Worm (Caenorhabditis elegans): Measurements from ENCODE around the gene srd-63.

The srd-63 gene

ce11 chrV:16424428-16424827 is 30.8 kb upstream of the srd-63 start, which contains the start of gene srw-29:
srw-29 (minus strand) TSS chrV:16424528.
- no peak for TF ChIP-seq sptf-1 (tag; optimal IDR thresholded peaks at IDR 0.05)
- TF ChIP-seq lsy-2 (tag; optimal IDR thresholded peaks at IDR 0.05), result no peak
- TF ChIP-seq zip-8 (tag; optimal IDR thresholded peaks at IDR 0.05), result no peak
- TF ChIP-seq nhr-28 (tag; optimal IDR thresholded peaks at IDR 0.05), result no peak
- TF ChIP-seq hlh-1 (tag; optimal IDR thresholded peaks at IDR 0.05), result no peak
- TF ChIP-seq sem-2 (GFP tag; optimal IDR thresholded peaks at IDR 0.05), result no peak
- no peak for TF ChIP-seq mep-1 (tag; optimal IDR thresholded peaks at IDR 0.05)
- TF ChIP-seq snpc-4 (tag; optimal IDR thresholded peaks at IDR 0.05), result no peak
- TF ChIP-seq unc-39 (tag; optimal IDR thresholded peaks at IDR 0.05), result no peak
- no peak for TF ChIP-seq mab-5 (tag; optimal IDR thresholded peaks at IDR 0.05)
- no peak for TF ChIP-seq blmp-1 (tag; optimal IDR thresholded peaks at IDR 0.05)
- TF ChIP-seq bed-3 (GFP tag; optimal IDR thresholded peaks at IDR 0.05), result no peak
- no peak for TF ChIP-seq elt-3 (tag; optimal IDR thresholded peaks at IDR 0.05)
- TF ChIP-seq nhr-12 (tag; optimal IDR thresholded peaks at IDR 0.05), result no peak
- no peak for TF ChIP-seq mls-2 (tag; optimal IDR thresholded peaks at IDR 0.05)
- no peak for TF ChIP-seq flh-1 (GFP tag; optimal IDR thresholded peaks at IDR 0.05)
- TF ChIP-seq unc-120 (tag; optimal IDR thresholded peaks at IDR 0.05; ENCODE audit: poor library complexity, severe bottlenecking), result no peak

- TF ChIP-seq mls-2 (tag; optimal IDR thresholded peaks at IDR 0.05) (no peak), ceh-83 (GFP tag; optimal IDR thresholded peaks at IDR 0.05) (no peak), tbx-8 (GFP tag; optimal IDR thresholded peaks at IDR 0.05) (no peak), ham-2 (GFP tag; optimal IDR thresholded peaks at IDR 0.05) (no peak), unc-39 (tag; optimal IDR thresholded peaks at IDR 0.05) (no peak), flh-1 (GFP tag; optimal IDR thresholded peaks at IDR 0.05) (no peak), nhr-76 (tag; optimal IDR thresholded peaks at IDR 0.05) (no peak), ceh-39 (tag; optimal IDR thresholded peaks at IDR 0.05) (no peak), ceh-43 (GFP tag; optimal IDR thresholded peaks at IDR 0.05) (no peak), nhr-28 (tag; optimal IDR thresholded peaks at IDR 0.05) (no peak), mep-1 (tag; optimal IDR thresholded peaks at IDR 0.05) (no peak), pha-4 (tag; optimal IDR thresholded peaks at IDR 0.05) (no peak), nhr-237 (tag; optimal IDR thresholded peaks at IDR 0.05) (no peak), sptf-1 (tag; optimal IDR thresholded peaks at IDR 0.05) (no peak), bed-3 (GFP tag; optimal IDR thresholded peaks at IDR 0.05) (no peak), ztf-11 (tag; optimal IDR thresholded peaks at IDR 0.05) (no peak), unc-62 (GFP tag; optimal IDR thresholded peaks at IDR 0.05) (no peak)
Measured at ce11 chrV:16420696-16421095, 27.1 kb upstream of the srd-63 start, which contains the start of gene srw-48. srw-48 (plus strand) TSS chrV:16420996.

- TF ChIP-seq ces-1 (GFP tag; optimal IDR thresholded peaks at IDR 0.05) (no peak), sem-2 (GFP tag; optimal IDR thresholded peaks at IDR 0.05) (no peak), snpc-4 (tag; optimal IDR thresholded peaks at IDR 0.05) (no peak), ceh-43 (GFP tag; optimal IDR thresholded peaks at IDR 0.05) (no peak), hlh-1 (tag; optimal IDR thresholded peaks at IDR 0.05) (no peak), cnd-1 (tag; optimal IDR thresholded peaks at IDR 0.05) (no peak), nhr-76 (tag; optimal IDR thresholded peaks at IDR 0.05) (no peak), flh-1 (GFP tag; optimal IDR thresholded peaks at IDR 0.05) (no peak), sptf-1 (tag; optimal IDR thresholded peaks at IDR 0.05) (no peak), nhr-2 (tag; optimal IDR thresholded peaks at IDR 0.05) (no peak), lin-13 (tag; optimal IDR thresholded peaks at IDR 0.05) (no peak)
Measured at ce11 chrV:16419769-16420168, 26.1 kb upstream of the srd-63 start, which contains the start of gene F26D2.16. F26D2.16 (minus strand) TSS chrV:16419869.

DNA sequence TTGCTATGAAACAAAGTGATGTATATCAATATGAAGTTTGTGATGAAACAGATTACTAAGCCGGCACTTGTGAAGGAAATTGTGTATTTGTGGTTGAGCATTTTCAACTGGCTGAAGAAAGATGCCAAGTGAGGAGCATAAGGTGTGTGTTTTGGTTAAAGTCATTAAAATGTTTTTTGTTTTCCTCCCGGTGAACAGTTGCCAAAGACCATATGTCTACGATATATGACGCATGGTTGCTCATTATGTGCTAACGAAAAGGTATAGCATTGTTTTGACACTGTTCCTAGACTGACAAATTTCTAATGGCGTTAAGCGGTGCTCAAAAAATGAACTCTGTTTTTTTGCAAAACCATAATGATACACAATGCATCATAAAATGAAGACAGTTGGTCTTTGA is 23.4 kb upstream of the srd-63 start, which contains the start of gene str-55:
str-55 (minus strand) TSS at position 101 of the 400 bp plus-strand sequence.
- no peak for TF ChIP-seq nhr-237 (tag; optimal IDR thresholded peaks at IDR 0.05)

DNA sequence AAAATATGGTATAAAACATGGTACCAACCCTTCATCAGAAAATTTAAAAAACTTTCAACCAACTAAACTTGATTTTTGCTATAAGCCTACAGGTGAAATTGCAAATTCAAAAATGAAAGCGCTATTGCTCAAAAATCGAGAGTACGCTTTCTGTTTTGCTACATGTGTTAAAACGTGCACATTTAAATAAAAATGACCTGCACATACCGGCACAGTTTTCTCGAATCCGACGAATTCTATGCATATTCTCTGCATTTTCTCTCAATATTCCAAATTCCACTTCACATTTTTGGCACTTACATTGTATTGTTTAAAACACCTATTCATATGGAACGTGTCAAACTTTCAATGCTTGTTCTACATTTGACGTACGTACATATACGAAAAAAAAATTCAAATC is 16.9 kb upstream of the srd-63 start, which contains the start of gene srh-145:
srh-145 (plus strand) TSS at position 193 of the 400 bp plus-strand sequence.
- TF ChIP-seq nhr-12 (tag; optimal IDR thresholded peaks at IDR 0.05), result no peak
- no peak for TF ChIP-seq lin-13 (tag; optimal IDR thresholded peaks at IDR 0.05)
- no peak for TF ChIP-seq ceh-43 (GFP tag; optimal IDR thresholded peaks at IDR 0.05)
- TF ChIP-seq hlh-1 (tag; optimal IDR thresholded peaks at IDR 0.05), result no peak
- TF ChIP-seq unc-120 (tag; optimal IDR thresholded peaks at IDR 0.05; ENCODE audit: poor library complexity, severe bottlenecking), result no peak
- TF ChIP-seq ces-1 (GFP tag; optimal IDR thresholded peaks at IDR 0.05), result no peak
- TF ChIP-seq elt-3 (tag; optimal IDR thresholded peaks at IDR 0.05), result no peak
- no peak for TF ChIP-seq mep-1 (tag; optimal IDR thresholded peaks at IDR 0.05)
- TF ChIP-seq tbx-8 (GFP tag; optimal IDR thresholded peaks at IDR 0.05), result no peak

Measured in whole organism, mixed stage, embryonic.